Worm (Caenorhabditis elegans) whole organism, early embryonic: ENCODE results near the gene R11A8.1.

Experiments used
- ama-1 ChIP-seq: fragments of 150-350 bp; optimal IDR thresholded peaks from 2 replicates; lab custom pipeline; 2014
- hmg-4 ChIP-seq: fragments of 200-800 bp; sonication (Bioruptor generic); optimal IDR thresholded peaks from 2 replicates; lab custom pipeline; 2018; ENCODE audit warnings: mild to moderate bottlenecking, missing genetic modification characterization, missing compliant biosample characterization
- tbx-11 ChIP-seq: fragments of 200-800 bp; sonication (Bioruptor generic); IDR thresholded peaks from 2 replicates; pipeline ENCODE4 v1.3.6; 2022; ENCODE audit warnings: missing genetic modification characterization, missing compliant biosample characterization
- tra-4 ChIP-seq: sonication (generic microtip); optimal IDR thresholded peaks from 2 replicates; lab custom pipeline; 2017; ENCODE audit warnings: missing genetic modification characterization, missing compliant biosample characterization

- TF ChIP-seq ama-1 (no peak), tra-4 (no peak), hmg-4 (peak; percentile 37), tbx-11 (no peak)
These were observed 23.7 kb upstream of the R11A8.1 start for ce11 chrIV:10380626-10381025.
